Worm (Caenorhabditis elegans) whole organism, dauer: ENCODE measurements around the gene fbxb-107.

ENCODE experiments used
- unc-62 ChIP-seq: sonication (generic microtip); optimal IDR thresholded peaks from 2 replicates; lab custom pipeline; 2017; ENCODE audit warnings: missing biosample characterization, missing genetic modification reagents, missing genetic modification characterization

fbxb-107 gene

ce11 chrII:2804245-2804644, 45.7 kb downstream of the fbxb-107 start:
- TF ChIP-seq unc-62 (GFP tag; lab: Kevin White, UChicago): no peak

ce11 chrII:2804949-2805348, 46.4 kb downstream of the fbxb-107 start:
- no peak for TF ChIP-seq unc-62 (GFP tag; lab: Kevin White, UChicago)

- no peak for TF ChIP-seq unc-62 (GFP tag; lab: Kevin White, UChicago)
Measured at ce11 chrII:2805566-2805965, 47.0 kb downstream of the fbxb-107 start.

ce11 chrII:2807674-2808206, 49.2 kb downstream of the fbxb-107 start, which contains the start of gene K12H6.12:
Gene K12H6.12 (plus strand): TSS chrII:2808156.
- TF ChIP-seq unc-62 (GFP tag; lab: Kevin White, UChicago): no peak
